Worm (Caenorhabditis elegans) whole organism, L4 larva: ENCODE data around the gene Y39A1C.1.
A peak's percentile ranks its signal among the peaks of the same experiment; 100 is the strongest.

Source experiments
- F26F4.8 ChIP-seq: fragments of 200-800 bp; sonication (Bioruptor generic); conservative IDR thresholded peaks from 2 replicates; pipeline ENCODE4 v1.3.6; 2022; ENCODE audit warnings: missing genetic modification characterization, missing compliant biosample characterization
- F49E8.2 ChIP-seq: sonication (generic microtip); optimal IDR thresholded peaks from 2 replicates; lab custom pipeline; 2016; ENCODE audit warnings: missing compliant biosample characterization, mild to moderate bottlenecking, missing genetic modification characterization, borderline replicate concordance
- T20F7.1 ChIP-seq: fragments of 200-800 bp; sonication (Bioruptor generic); optimal IDR thresholded peaks from 2 replicates; lab custom pipeline; 2018; ENCODE audit warnings: mild to moderate bottlenecking, missing genetic modification characterization, missing compliant biosample characterization
- Y5F2A.4 ChIP-seq: fragments of 200-800 bp; sonication (Bioruptor generic); optimal IDR thresholded peaks from 2 replicates; lab custom pipeline; 2018; ENCODE audit warnings: mild to moderate bottlenecking, missing genetic modification characterization, missing compliant biosample characterization
- Y75B8A.6 ChIP-seq: fragments of 200-800 bp; sonication (Bioruptor generic); IDR thresholded peaks from 2 replicates; pipeline ENCODE4 v1.3.6; 2022; ENCODE audit warnings: missing genetic modification reagents, missing genetic modification characterization, missing compliant biosample characterization
- ZK337.2 ChIP-seq: fragments of 200-800 bp; sonication (Bioruptor generic); IDR thresholded peaks from 2 replicates; pipeline ENCODE4 v1.3.6; 2022; ENCODE audit warnings: missing genetic modification reagents, missing genetic modification characterization, missing compliant biosample characterization
- aly-2 ChIP-seq: sonication (generic microtip); optimal IDR thresholded peaks from 2 replicates; lab custom pipeline; 2018; ENCODE audit warnings: missing biosample characterization, missing genetic modification characterization
- arid-1 ChIP-seq: fragments of 200-800 bp; sonication (Bioruptor generic); conservative IDR thresholded peaks from 2 replicates; pipeline ENCODE4 v1.3.6; 2022; ENCODE audit warnings: missing genetic modification reagents, missing genetic modification characterization, missing compliant biosample characterization
- attf-4 ChIP-seq: sonication (generic microtip); optimal IDR thresholded peaks from 3 replicates; lab custom pipeline; 2017; ENCODE audit warnings: missing biosample characterization, missing genetic modification characterization
- ceh-20 ChIP-seq: fragments of 200-800 bp; sonication (Bioruptor generic); IDR thresholded peaks from 2 replicates; pipeline ENCODE4 v1.3.6; 2022; ENCODE audit warnings: missing genetic modification reagents, missing genetic modification characterization, missing compliant biosample characterization
- ceh-32 ChIP-seq: sonication (generic microtip); optimal IDR thresholded peaks from 2 replicates; lab custom pipeline; 2016; ENCODE audit warnings: mild to moderate bottlenecking, missing genetic modification characterization, missing compliant biosample characterization; ENCODE audit not compliant: poor library complexity
- ceh-44 ChIP-seq: fragments of 200-800 bp; sonication (Bioruptor generic); IDR thresholded peaks from 2 replicates; pipeline ENCODE4 v1.3.6; 2022; ENCODE audit warnings: missing genetic modification reagents, missing genetic modification characterization, missing compliant biosample characterization
- cey-2 ChIP-seq: sonication (generic microtip); optimal IDR thresholded peaks from 3 replicates; lab custom pipeline; 2017; ENCODE audit warnings: missing genetic modification characterization, mild to moderate bottlenecking, missing compliant biosample characterization, antibody characterized with exemption, borderline replicate concordance; ENCODE audit not compliant: insufficient read depth
- ctbp-1 ChIP-seq: fragments of 200-800 bp; sonication (Bioruptor generic); IDR thresholded peaks from 2 replicates; pipeline ENCODE4 v1.3.6; 2022; ENCODE audit warnings: missing genetic modification reagents, missing genetic modification characterization, missing compliant biosample characterization
- daf-16 ChIP-seq, 3 experiments: sonication (generic microtip); optimal IDR thresholded peaks; 2 replicates each; lab custom pipeline; 2016 to 2017; ENCODE audit warnings: missing genetic modification characterization in 3 of 3, missing genetic modification reagents in 3 of 3, mild to moderate bottlenecking in 2 of 3, missing compliant biosample characterization in 2 of 3, missing biosample characterization in 1 of 3, moderate library complexity in 1 of 3
- dmd-6 ChIP-seq: fragments of 200-800 bp; sonication (Bioruptor generic); IDR thresholded peaks from 2 replicates; pipeline ENCODE4 v1.3.6; 2022; ENCODE audit warnings: missing genetic modification reagents, missing genetic modification characterization, missing compliant biosample characterization
- dve-1 ChIP-seq: sonication (generic microtip); optimal IDR thresholded peaks from 2 replicates; lab custom pipeline; 2017; ENCODE audit warnings: antibody characterized with exemption, mild to moderate bottlenecking, missing genetic modification characterization, missing compliant biosample characterization; ENCODE audit not compliant: insufficient read depth
- egl-27 ChIP-seq: sonication (generic microtip); optimal IDR thresholded peaks from 3 replicates; lab custom pipeline; 2017; ENCODE audit warnings: missing biosample characterization, missing genetic modification reagents, missing genetic modification characterization
- fos-1 ChIP-seq: fragments of 150-350 bp; optimal IDR thresholded peaks from 2 replicates; lab custom pipeline; 2014; ENCODE audit warnings: missing biosample characterization, missing genetic modification characterization
- hlh-11 ChIP-seq: fragments of 200-800 bp; sonication (Bioruptor generic); optimal IDR thresholded peaks from 2 replicates; lab custom pipeline; 2018; ENCODE audit warnings: mild to moderate bottlenecking, missing genetic modification characterization, missing compliant biosample characterization
- jun-1 ChIP-seq: fragments of 150-350 bp; optimal IDR thresholded peaks from 2 replicates; lab custom pipeline; 2014; ENCODE audit warnings: missing biosample characterization, missing genetic modification reagents, missing genetic modification characterization
- lim-7 ChIP-seq: fragments of 200-800 bp; sonication (Bioruptor generic); IDR thresholded peaks from 2 replicates; pipeline ENCODE4 v1.3.6; 2022; ENCODE audit warnings: missing genetic modification characterization, missing compliant biosample characterization
- lin-1 ChIP-seq: fragments of 200-800 bp; sonication (Bioruptor generic); IDR thresholded peaks from 2 replicates; pipeline ENCODE4 v1.3.6; 2022; ENCODE audit warnings: missing genetic modification reagents, missing genetic modification characterization, missing compliant biosample characterization
- lin-29 ChIP-seq: fragments of 200-800 bp; sonication (Bioruptor generic); IDR thresholded peaks from 2 replicates; pipeline ENCODE4 v1.3.6; 2022; ENCODE audit warnings: missing genetic modification reagents, missing genetic modification characterization, missing compliant biosample characterization
- lin-38 ChIP-seq: fragments of 200-800 bp; sonication (Bioruptor generic); IDR thresholded peaks from 2 replicates; pipeline ENCODE4 v1.3.6; 2022; ENCODE audit warnings: missing genetic modification reagents, missing genetic modification characterization, missing compliant biosample characterization
- lir-3 ChIP-seq: sonication (generic microtip); optimal IDR thresholded peaks from 2 replicates; lab custom pipeline; 2016; ENCODE audit warnings: mild to moderate bottlenecking, missing genetic modification characterization, missing compliant biosample characterization
- lsy-2 ChIP-seq, 2 experiments: fragments of 150-350 bp in 1 of 2; sonication (generic microtip) in 1 of 2; optimal IDR thresholded peaks; 2 replicates each; lab custom pipeline; 2014 to 2017; ENCODE audit warnings: missing biosample characterization in 2 of 2, missing genetic modification characterization in 2 of 2
- mdl-1 ChIP-seq, 2 experiments: fragments of 150-350 bp in 1 of 2; sonication (generic microtip) in 1 of 2; optimal IDR thresholded peaks; 2 replicates each; lab custom pipeline; 2014 to 2017; ENCODE audit warnings: missing biosample characterization in 2 of 2, missing genetic modification characterization in 2 of 2
- mep-1 ChIP-seq: fragments of 150-350 bp; sonication (generic microtip); optimal IDR thresholded peaks from 3 replicates; lab custom pipeline; 2014; ENCODE audit warnings: missing biosample characterization, missing genetic modification characterization
- mes-2 ChIP-seq: sonication (generic microtip); optimal IDR thresholded peaks from 2 replicates; lab custom pipeline; 2016; ENCODE audit warnings: missing genotype, mild to moderate bottlenecking, missing genetic modification characterization, missing compliant biosample characterization; ENCODE audit not compliant: poor library complexity, severe bottlenecking
- mxl-3 ChIP-seq: fragments of 200-800 bp; sonication (Bioruptor generic); optimal IDR thresholded peaks from 2 replicates; lab custom pipeline; 2018; ENCODE audit warnings: mild to moderate bottlenecking, missing genetic modification characterization, missing compliant biosample characterization
- nhr-10 ChIP-seq: fragments of 150-350 bp; optimal IDR thresholded peaks from 2 replicates; lab custom pipeline; 2014; ENCODE audit warnings: missing biosample characterization, missing genetic modification characterization
- nhr-102 ChIP-seq: sonication (generic microtip); optimal IDR thresholded peaks from 2 replicates; lab custom pipeline; 2016; ENCODE audit warnings: mild to moderate bottlenecking, missing genetic modification characterization, moderate library complexity, missing compliant biosample characterization
- nhr-111 ChIP-seq: fragments of 200-800 bp; sonication (Bioruptor generic); optimal IDR thresholded peaks from 2 replicates; lab custom pipeline; 2018; ENCODE audit warnings: mild to moderate bottlenecking, missing genetic modification characterization, missing compliant biosample characterization
- nhr-25 ChIP-seq: sonication (generic microtip); optimal IDR thresholded peaks from 2 replicates; lab custom pipeline; 2017; ENCODE audit warnings: missing genetic modification characterization, mild to moderate bottlenecking, missing compliant biosample characterization, antibody characterized with exemption, moderate library complexity, borderline replicate concordance; ENCODE audit not compliant: insufficient read depth
- nhr-41 ChIP-seq: fragments of 200-800 bp; sonication (Bioruptor generic); IDR thresholded peaks from 2 replicates; pipeline ENCODE4 v1.3.6; 2022; ENCODE audit warnings: missing genetic modification reagents, missing genetic modification characterization, missing compliant biosample characterization
- nhr-77 ChIP-seq: fragments of 150-350 bp; optimal IDR thresholded peaks from 2 replicates; lab custom pipeline; 2014; ENCODE audit warnings: missing biosample characterization, missing genetic modification characterization
- saeg-2 ChIP-seq: fragments of 200-800 bp; sonication (Bioruptor generic); IDR thresholded peaks from 2 replicates; pipeline ENCODE4 v1.3.6; 2022; ENCODE audit warnings: missing genetic modification reagents, missing genetic modification characterization, missing compliant biosample characterization
- snpc-1.2 ChIP-seq: fragments of 200-800 bp; sonication (Bioruptor generic); IDR thresholded peaks from 2 replicates; pipeline ENCODE4 v1.3.6; 2022; ENCODE audit warnings: missing genetic modification reagents, missing genetic modification characterization, missing compliant biosample characterization
- spr-1 ChIP-seq: sonication (generic microtip); optimal IDR thresholded peaks from 2 replicates; lab custom pipeline; 2016; ENCODE audit warnings: mild to moderate bottlenecking, missing genetic modification characterization, missing compliant biosample characterization
- unc-130 ChIP-seq: sonication (generic microtip); optimal IDR thresholded peaks from 2 replicates; lab custom pipeline; 2016; ENCODE audit warnings: missing genetic modification reagents, missing genetic modification characterization, missing compliant biosample characterization
- unc-39 ChIP-seq: sonication (generic microtip); optimal IDR thresholded peaks from 2 replicates; lab custom pipeline; 2017; ENCODE audit warnings: missing biosample characterization, missing genetic modification characterization
- vab-7 ChIP-seq: fragments of 200-800 bp; sonication (Bioruptor generic); IDR thresholded peaks from 2 replicates; pipeline ENCODE4 v1.3.6; 2022; ENCODE audit warnings: missing genetic modification reagents, missing genetic modification characterization, missing compliant biosample characterization
- zag-1 ChIP-seq: fragments of 150-350 bp; optimal IDR thresholded peaks from 2 replicates; lab custom pipeline; 2014; ENCODE audit warnings: missing biosample characterization, missing genetic modification characterization
- zfp-2 ChIP-seq: sonication (generic microtip); optimal IDR thresholded peaks from 2 replicates; lab custom pipeline; 2016; ENCODE audit warnings: mild to moderate bottlenecking, missing genetic modification characterization, missing compliant biosample characterization
- zip-11 ChIP-seq: fragments of 200-800 bp; sonication (Bioruptor generic); IDR thresholded peaks from 2 replicates; pipeline ENCODE4 v1.3.6; 2022; ENCODE audit warnings: missing genetic modification characterization, missing compliant biosample characterization

The Y39A1C.1 gene

ce11 chrIII:10877542-10877941 lies 22.3 kb downstream of the Y39A1C.1 start:
- TF ChIP-seq cey-2 (tag; lab: Kevin White, UChicago), result no peak
- TF ChIP-seq lin-1 (GFP tag; lab: Robert Waterston, UW), result no peak
- no peak for TF ChIP-seq saeg-2
- TF ChIP-seq arid-1 (GFP tag; lab: Robert Waterston, UW), result 0 out of 2 replicates have a peak, but pooled peaks have one; percentile 40
- no peak for TF ChIP-seq snpc-1.2 (GFP tag; lab: Robert Waterston, UW)
- TF ChIP-seq mep-1 (tag; lab: Kevin White, UChicago), result no peak
- TF ChIP-seq lsy-2 (tag; optimal IDR thresholded peaks at IDR 0.05; lab: Kevin White, UChicago), result no peak
- TF ChIP-seq ceh-20, result no peak
- peak; percentile 86 for TF ChIP-seq F49E8.2
- peak; percentile 66 for TF ChIP-seq unc-130 (GFP tag; lab: Kevin White, UChicago)
- 0 out of 2 replicates have a peak, but pooled peaks have one; percentile 11 for TF ChIP-seq ceh-44 (GFP tag; lab: Robert Waterston, UW)
- TF ChIP-seq mes-2 (tag; lab: Kevin White, UChicago), result peak; percentile 14
- TF ChIP-seq lin-38 (GFP tag; lab: Robert Waterston, UW), result peak; percentile 67
- TF ChIP-seq daf-16 (GFP tag; optimal IDR thresholded peaks at IDR 0.05; lab: Kevin White, UChicago), result no peak
- TF ChIP-seq daf-16 (tag; optimal IDR thresholded peaks at IDR 0.05; lab: Kevin White, UChicago), result no peak
- TF ChIP-seq lim-7, result no peak
- no peak for TF ChIP-seq lir-3 (tag; lab: Kevin White, UChicago)
- TF ChIP-seq nhr-111 (GFP tag; lab: Kevin White, UChicago), result no peak
- TF ChIP-seq unc-39 (tag; lab: Kevin White, UChicago), result no peak

ce11 chrIII:10880083-10880482 lies 24.8 kb downstream of the Y39A1C.1 start, which contains the start of gene C44B9.3:
TSS of gene C44B9.3 (minus strand) at chrIII:10880183.
- TF ChIP-seq saeg-2, result no peak
- TF ChIP-seq aly-2, result no peak
- no peak for TF ChIP-seq zip-11 (GFP tag; lab: Robert Waterston, UW)
- TF ChIP-seq fos-1 (tag; lab: Kevin White, UChicago), result no peak
- no peak for TF ChIP-seq mdl-1 (tag; optimal IDR thresholded peaks at IDR 0.05; lab: Kevin White, UChicago)
- TF ChIP-seq zfp-2 (tag; lab: Kevin White, UChicago), result no peak
- no peak for TF ChIP-seq vab-7
- no peak for TF ChIP-seq lin-1 (GFP tag; lab: Robert Waterston, UW)
- no peak for TF ChIP-seq zag-1 (tag; lab: Kevin White, UChicago)
- TF ChIP-seq nhr-102 (tag; lab: Kevin White, UChicago), result no peak
- TF ChIP-seq hlh-11 (tag; lab: Kevin White, UChicago), result no peak
- TF ChIP-seq lin-29 (GFP tag; lab: Robert Waterston, UW), result no peak
- TF ChIP-seq mxl-3 (GFP tag; lab: Kevin White, UChicago), result no peak
- no peak for TF ChIP-seq dmd-6 (GFP tag; lab: Robert Waterston, UW)
- no peak for TF ChIP-seq nhr-25 (tag; lab: Kevin White, UChicago)
- no peak for TF ChIP-seq attf-4 (tag; lab: Kevin White, UChicago)
- no peak for TF ChIP-seq nhr-10

- TF ChIP-seq spr-1 (tag; lab: Kevin White, UChicago) (no peak), unc-130 (GFP tag; lab: Kevin White, UChicago) (peak; percentile 26), ceh-32 (tag; lab: Kevin White, UChicago) (no peak), mep-1 (tag; lab: Kevin White, UChicago) (no peak), mes-2 (tag; lab: Kevin White, UChicago) (peak; percentile 28), jun-1 (tag; lab: Kevin White, UChicago) (no peak), lim-7 (no peak), ZK337.2 (GFP tag; lab: Robert Waterston, UW) (no peak), egl-27 (tag; lab: Kevin White, UChicago) (no peak), saeg-2 (no peak), Y5F2A.4 (no peak), F26F4.8 (GFP tag; lab: Robert Waterston, UW) (no peak), ctbp-1 (GFP tag; lab: Robert Waterston, UW) (no peak), dve-1 (tag; lab: Kevin White, UChicago) (no peak), lin-1 (GFP tag; lab: Robert Waterston, UW) (no peak), nhr-41 (GFP tag; lab: Robert Waterston, UW) (no peak), nhr-77 (tag; lab: Kevin White, UChicago) (no peak), T20F7.1 (GFP tag; lab: Kevin White, UChicago) (no peak), Y75B8A.6 (no peak), F49E8.2 (peak; percentile 7), lin-38 (GFP tag; lab: Robert Waterston, UW) (peak; percentile 46)
Measured at ce11 chrIII:10881462-10881861, 26.2 kb downstream of the Y39A1C.1 start, which contains the start of gene athp-1. TSS of gene athp-1 (plus strand) at chrIII:10881766.
